Fruit fly (Drosophila melanogaster) whole organism, embryonic: ENCODE results near the gene CG13700.

Experiments
- ATbp ChIP-seq: fragments of 200-800 bp; sonication (Bioruptor generic); optimal IDR thresholded peaks from 2 replicates; lab custom pipeline; 2017; ENCODE audit warnings: missing biosample characterization, mild to moderate bottlenecking, missing genetic modification characterization, missing genetic modification reagents
- CG13123 ChIP-seq: fragments of 200-800 bp; sonication (Bioruptor generic); optimal IDR thresholded peaks from 2 replicates; lab custom pipeline; 2016; ENCODE audit warnings: missing biosample characterization, missing genetic modification characterization
- CG13296 ChIP-seq: fragments of 200-800 bp; sonication (Bioruptor generic); optimal IDR thresholded peaks from 3 replicates; lab custom pipeline; 2018; ENCODE audit warnings: missing biosample characterization, mild to moderate bottlenecking, missing genetic modification characterization
- CG13424 ChIP-seq: fragments of 200-800 bp; sonication (Bioruptor generic); optimal IDR thresholded peaks from 2 replicates; lab custom pipeline; 2019; ENCODE audit warnings: missing biosample characterization, mild to moderate bottlenecking, missing genetic modification characterization, moderate library complexity
- CG15011 ChIP-seq: fragments of 200-800 bp; sonication (Bioruptor generic); optimal IDR thresholded peaks from 3 replicates; lab custom pipeline; 2018; ENCODE audit warnings: missing biosample characterization, mild to moderate bottlenecking, missing genetic modification characterization
- CG15269 ChIP-seq: fragments of 200-800 bp; sonication (Bioruptor generic); optimal IDR thresholded peaks from 2 replicates; lab custom pipeline; 2018; ENCODE audit warnings: missing biosample characterization, mild to moderate bottlenecking, missing genetic modification characterization, moderate library complexity
- CG1647 ChIP-seq: fragments of 200-800 bp; sonication (Bioruptor generic); optimal IDR thresholded peaks from 3 replicates; lab custom pipeline; 2016; ENCODE audit warnings: missing biosample characterization, missing genetic modification characterization
- CG16779 ChIP-seq: fragments of 200-800 bp; sonication (Bioruptor generic); IDR thresholded peaks from 2 replicates; pipeline ENCODE4 v1.3.6; 2022; ENCODE audit warnings: missing biosample characterization, missing genetic modification characterization
- CG16863 ChIP-seq: fragments of 200-800 bp; sonication (Bioruptor generic); optimal IDR thresholded peaks from 3 replicates; lab custom pipeline; 2016; ENCODE audit warnings: missing biosample characterization, missing genetic modification characterization
- CG17186 ChIP-seq: fragments of 200-800 bp; sonication (Bioruptor generic); optimal IDR thresholded peaks from 3 replicates; lab custom pipeline; 2017; ENCODE audit warnings: missing biosample characterization, missing genetic modification reagents, missing genetic modification characterization
- CG17912 ChIP-seq: fragments of 200-800 bp; sonication (Bioruptor generic); optimal IDR thresholded peaks from 2 replicates; lab custom pipeline; 2018; ENCODE audit warnings: missing biosample characterization, mild to moderate bottlenecking, missing genetic modification characterization
- CG2120 ChIP-seq: fragments of 200-800 bp; sonication (Bioruptor generic); optimal IDR thresholded peaks from 3 replicates; lab custom pipeline; 2016; ENCODE audit warnings: missing biosample characterization, missing genetic modification characterization
- CG3726 ChIP-seq: fragments of 200-800 bp; sonication (Bioruptor generic); IDR thresholded peaks from 3 replicates; pipeline ENCODE4, ENCODE4 v1.3.6; 2022; ENCODE audit warnings: missing biosample characterization, missing genetic modification characterization
- CG7357 ChIP-seq: fragments of 200-800 bp; sonication (Bioruptor generic); IDR thresholded peaks from 3 replicates; pipeline ENCODE4 v1.3.6; 2022; ENCODE audit warnings: missing biosample characterization, missing genetic modification characterization
- CG7372 ChIP-seq: fragments of 200-800 bp; sonication (Bioruptor generic); IDR thresholded peaks from 2 replicates; pipeline ENCODE4 v1.3.6; 2022; ENCODE audit warnings: missing biosample characterization, missing genetic modification characterization
- CG9727 ChIP-seq: fragments of 200-800 bp; sonication (Bioruptor generic); optimal IDR thresholded peaks from 3 replicates; lab custom pipeline; 2017; ENCODE audit warnings: missing biosample characterization, mild to moderate bottlenecking, missing genetic modification characterization
- CkIIα-i1 ChIP-seq: fragments of 200-800 bp; sonication (Bioruptor generic); IDR thresholded peaks from 2 replicates; pipeline ENCODE4 v1.3.6; 2022; ENCODE audit warnings: missing biosample characterization, missing genetic modification characterization
- CrebB ChIP-seq: fragments of 200-800 bp; sonication (Bioruptor generic); optimal IDR thresholded peaks from 3 replicates; lab custom pipeline; 2018; ENCODE audit warnings: missing biosample characterization, mild to moderate bottlenecking, missing genetic modification characterization
- Dbx ChIP-seq: fragments of 200-800 bp; sonication (Bioruptor generic); IDR thresholded peaks from 3 replicates; pipeline ENCODE4 v1.3.6; 2022; ENCODE audit warnings: missing biosample characterization, missing genetic modification characterization
- Ets65A ChIP-seq: fragments of 200-800 bp; sonication (Bioruptor generic); peaks from one replicate; lab custom pipeline; 2016; ENCODE audit warnings: missing biosample characterization, missing genetic modification characterization
- Fer1 ChIP-seq: fragments of 200-800 bp; sonication (Bioruptor generic); optimal IDR thresholded peaks from 2 replicates; lab custom pipeline; 2017; ENCODE audit warnings: missing biosample characterization, mild to moderate bottlenecking, missing genetic modification characterization
- GATAe ChIP-seq: fragments of 200-800 bp; sonication (Bioruptor generic); conservative IDR thresholded peaks from 2 replicates; pipeline ENCODE4 v1.3.6; 2022; ENCODE audit warnings: missing biosample characterization, missing genetic modification characterization
- Hey ChIP-seq: fragments of 200-800 bp; sonication (Bioruptor generic); optimal IDR thresholded peaks from 3 replicates; lab custom pipeline; 2018; ENCODE audit warnings: missing biosample characterization, mild to moderate bottlenecking, missing genetic modification characterization
- HmgZ ChIP-seq: fragments of 200-800 bp; sonication (Bioruptor generic); optimal IDR thresholded peaks from 2 replicates; lab custom pipeline; 2018; ENCODE audit warnings: missing biosample characterization, mild to moderate bottlenecking, missing genetic modification characterization
- Myb ChIP-seq: fragments of 200-800 bp; sonication (Bioruptor generic); optimal IDR thresholded peaks from 2 replicates; lab custom pipeline; 2016; ENCODE audit warnings: missing biosample characterization, missing genetic modification characterization
- Sry-β ChIP-seq: fragments of 200-800 bp; sonication (Bioruptor generic); optimal IDR thresholded peaks from 2 replicates; lab custom pipeline; 2018; ENCODE audit warnings: missing biosample characterization, mild to moderate bottlenecking, missing genetic modification characterization, moderate library complexity
- Sry-δ ChIP-seq: fragments of 200-800 bp; sonication (Bioruptor generic); optimal IDR thresholded peaks from 2 replicates; lab custom pipeline; 2016; ENCODE audit warnings: missing biosample characterization, missing genetic modification characterization
- Stat92E ChIP-seq, 3 experiments: fragments of >200 bp in 2 of 3; fragments of 200-800 bp in 1 of 3; sonication (Bioruptor generic) in 1 of 3; optimal IDR thresholded peaks; 2 replicates each; lab custom pipeline; 2017 to 2019; ENCODE audit warnings: missing biosample characterization in 3 of 3, missing genetic modification characterization in 3 of 3, mild to moderate bottlenecking in 1 of 3, moderate library complexity in 1 of 3
- Xbp1 ChIP-seq: fragments of 200-800 bp; sonication (Bioruptor generic); optimal IDR thresholded peaks from 3 replicates; lab custom pipeline; 2016; ENCODE audit warnings: missing biosample characterization, mild to moderate bottlenecking, missing genetic modification characterization
- ara ChIP-seq: fragments of 200-800 bp; sonication (Bioruptor generic); IDR thresholded peaks from 2 replicates; pipeline ENCODE4 v1.3.6; 2022; ENCODE audit warnings: missing biosample characterization, missing genetic modification characterization
- cad ChIP-seq: fragments of >200 bp; optimal IDR thresholded peaks from 2 replicates; lab custom pipeline; 2017; ENCODE audit warnings: missing biosample characterization, missing genetic modification characterization
- crp ChIP-seq, 2 experiments: fragments of 200-800 bp; sonication (Bioruptor generic); optimal IDR thresholded peaks; 2 replicates in 1 of 2; 3 replicates in 1 of 2; lab custom pipeline; 2017; ENCODE audit warnings: missing biosample characterization in 2 of 2, missing genetic modification characterization in 2 of 2, mild to moderate bottlenecking in 1 of 2, moderate library complexity in 1 of 2
- exex ChIP-seq: fragments of 200-800 bp; sonication (Bioruptor generic); optimal IDR thresholded peaks from 4 replicates; lab custom pipeline; 2018; ENCODE audit warnings: missing biosample characterization, mild to moderate bottlenecking, missing genetic modification characterization, moderate library complexity
- ind ChIP-seq: fragments of 200-800 bp; sonication (Bioruptor generic); optimal IDR thresholded peaks from 3 replicates; lab custom pipeline; 2016; ENCODE audit warnings: missing biosample characterization, missing genetic modification characterization
- inv ChIP-seq: fragments of 200-800 bp; sonication (Bioruptor generic); IDR thresholded peaks from 2 replicates; pipeline ENCODE4 v1.3.6; 2022; ENCODE audit warnings: missing biosample characterization, missing genetic modification characterization; ENCODE audit not compliant: partially characterized antibody
- kay ChIP-seq: fragments of 200-800 bp; sonication (Bioruptor generic); optimal IDR thresholded peaks from 2 replicates; lab custom pipeline; 2016; ENCODE audit warnings: missing biosample characterization, missing genetic modification characterization
- kni ChIP-seq: fragments of 200-800 bp; sonication (Bioruptor generic); optimal IDR thresholded peaks from 3 replicates; lab custom pipeline; 2017; ENCODE audit warnings: mild to moderate bottlenecking, missing biosample characterization, missing genetic modification reagents, missing genetic modification characterization
- lov ChIP-seq, 2 experiments: fragments of 200-800 bp in 1 of 2; fragments of >200 bp in 1 of 2; sonication (Bioruptor generic) in 1 of 2; IDR thresholded peaks in 1 of 2; optimal IDR thresholded peaks in 1 of 2; 2 replicates in 1 of 2; 3 replicates in 1 of 2; pipeline versions ENCODE4 v1.3.6 to Lab custom; 2017 to 2022; ENCODE audit warnings: missing biosample characterization in 1 of 2, missing genetic modification characterization in 1 of 2
- nmo ChIP-seq: fragments of 200-800 bp; sonication (Bioruptor generic); optimal IDR thresholded peaks from 2 replicates; lab custom pipeline; 2018; ENCODE audit warnings: missing biosample characterization, mild to moderate bottlenecking, missing genetic modification characterization, moderate library complexity
- nom ChIP-seq: fragments of 200-800 bp; sonication (Bioruptor generic); optimal IDR thresholded peaks from 2 replicates; lab custom pipeline; 2017; ENCODE audit warnings: missing biosample characterization, missing genetic modification characterization, mild to moderate bottlenecking, moderate library complexity, missing genetic modification reagents
- pho ChIP-seq: fragments of 200-800 bp; sonication (Bioruptor generic); optimal IDR thresholded peaks from 2 replicates; lab custom pipeline; 2016; ENCODE audit warnings: missing biosample characterization, missing genetic modification characterization
- pzg ChIP-seq: fragments of 200-800 bp; sonication (Bioruptor generic); optimal IDR thresholded peaks from 3 replicates; lab custom pipeline; 2018; ENCODE audit warnings: missing biosample characterization, mild to moderate bottlenecking, missing genetic modification characterization, moderate library complexity
- scrt ChIP-seq: fragments of 200-800 bp; sonication (Bioruptor generic); optimal IDR thresholded peaks from 2 replicates; lab custom pipeline; 2018; ENCODE audit warnings: missing biosample characterization, mild to moderate bottlenecking, missing genetic modification characterization, moderate library complexity
- sima ChIP-seq: fragments of 200-800 bp; sonication (Bioruptor generic); optimal IDR thresholded peaks from 2 replicates; lab custom pipeline; 2016; ENCODE audit warnings: missing biosample characterization, missing genetic modification characterization
- slbo ChIP-seq: fragments of 200-800 bp; sonication (Bioruptor generic); IDR thresholded peaks from 2 replicates; pipeline ENCODE4 v1.3.6; 2022; ENCODE audit warnings: missing biosample characterization, missing genetic modification characterization
- sqz ChIP-seq: fragments of 200-800 bp; sonication (Bioruptor generic); optimal IDR thresholded peaks from 3 replicates; lab custom pipeline; 2018; ENCODE audit warnings: missing biosample characterization, mild to moderate bottlenecking, missing genetic modification characterization
- tio ChIP-seq: fragments of 200-800 bp; sonication (Bioruptor generic); optimal IDR thresholded peaks from 2 replicates; lab custom pipeline; 2017; ENCODE audit warnings: missing biosample characterization, missing genetic modification characterization, inconsistent platforms
- unc-4 ChIP-seq: fragments of 200-800 bp; sonication (Bioruptor generic); IDR thresholded peaks from 2 replicates; pipeline ENCODE4 v1.3.6; 2022; ENCODE audit warnings: missing biosample characterization, missing genetic modification characterization; ENCODE audit not compliant: partially characterized antibody
- wor ChIP-seq: fragments of 200-800 bp; sonication (Bioruptor generic); IDR thresholded peaks from 2 replicates; pipeline ENCODE4 v1.3.6; 2022; ENCODE audit warnings: missing biosample characterization, missing genetic modification characterization
- yki ChIP-seq: fragments of >200 bp; optimal IDR thresholded peaks from 3 replicates; lab custom pipeline; 2018
- zen ChIP-seq: fragments of 200-800 bp; sonication (Bioruptor generic); optimal IDR thresholded peaks from 3 replicates; lab custom pipeline; 2018; ENCODE audit warnings: missing biosample characterization, mild to moderate bottlenecking, missing genetic modification characterization, moderate library complexity

Gene CG13700

dm6 chr3L:18274188-18274587, 26.9 kb downstream of the CG13700 start (continued):
- TF ChIP-seq CG1647 (GFP tag; lab: Kevin White, UChicago) (no peak), CG13123 (no peak), slbo (GFP tag; lab: Robert Waterston, UW) (no peak), CkIIα-i1 (GFP tag; lab: Robert Waterston, UW) (no peak), CG15269 (tag; lab: Kevin White, UChicago) (no peak), lov (optimal IDR thresholded peaks at IDR 0.05; lab: Kevin White, UChicago) (no peak), lov (GFP tag; IDR thresholded peaks at IDR 0.05; lab: Robert Waterston, UW) (0 out of 3 replicates have a peak, but pooled peaks have one; percentile 54), HmgZ (tag; lab: Kevin White, UChicago) (no peak), CG16863 (GFP tag; lab: Kevin White, UChicago) (no peak), unc-4 (no peak), CG13424 (tag; lab: Kevin White, UChicago) (peak; percentile 9), sima (GFP tag; lab: Kevin White, UChicago) (no peak), crp (GFP tag; optimal IDR thresholded peaks at IDR 0.05; lab: Kevin White, UChicago) (no peak), tio (GFP tag; lab: Kevin White, UChicago) (peak; percentile 18), exex (tag; lab: Kevin White, UChicago) (no peak), sqz (GFP tag; lab: Kevin White, UChicago) (peak; percentile 17), nmo (GFP tag; lab: Kevin White, UChicago) (peak; percentile 2), pzg (GFP tag; lab: Kevin White, UChicago) (no peak), yki (no peak), CG3726 (no peak), Sry-β (peak; percentile 76), CG7372 (GFP tag; lab: Robert Waterston, UW) (no peak), CG17912 (GFP tag; lab: Kevin White, UChicago) (no peak), Xbp1 (GFP tag; lab: Kevin White, UChicago) (no peak), zen (tag; lab: Kevin White, UChicago) (peak; percentile 69), inv (no peak), Stat92E (GFP tag; optimal IDR thresholded peaks at IDR 0.05; lab: Kevin White, UChicago) (no peak), Sry-δ (no peak), kni (GFP tag; lab: Kevin White, UChicago) (no peak), nom (peak; percentile 15), pho (GFP tag; lab: Kevin White, UChicago) (no peak), Hey (tag; lab: Kevin White, UChicago) (no peak), wor (GFP tag; lab: Robert Waterston, UW) (no peak), CG2120 (GFP tag; lab: Kevin White, UChicago) (no peak), Fer1 (GFP tag; lab: Kevin White, UChicago) (no peak), CrebB (no peak), CG7357 (GFP tag; lab: Robert Waterston, UW) (no peak), kay (GFP tag; lab: Kevin White, UChicago) (no peak), scrt (GFP tag; lab: Kevin White, UChicago) (no peak), CG13296 (GFP tag; lab: Kevin White, UChicago) (no peak), CG17186 (GFP tag; lab: Kevin White, UChicago) (no peak), Myb (GFP tag; lab: Kevin White, UChicago) (no peak), cad (no peak), CG9727 (peak; percentile 66), CG15011 (GFP tag; lab: Kevin White, UChicago) (no peak), CG16779 (GFP tag; lab: Robert Waterston, UW) (no peak), Ets65A (GFP tag; lab: Kevin White, UChicago) (no peak), Dbx (GFP tag; lab: Robert Waterston, UW) (no peak), ind (no peak), ATbp (no peak), GATAe (GFP tag; lab: Robert Waterston, UW) (no peak), ara (GFP tag; lab: Robert Waterston, UW) (peak; percentile 68)
